Worm (Caenorhabditis elegans): ENCODE measurements around the gene rpl-10.

rpl-10 gene

DNA sequence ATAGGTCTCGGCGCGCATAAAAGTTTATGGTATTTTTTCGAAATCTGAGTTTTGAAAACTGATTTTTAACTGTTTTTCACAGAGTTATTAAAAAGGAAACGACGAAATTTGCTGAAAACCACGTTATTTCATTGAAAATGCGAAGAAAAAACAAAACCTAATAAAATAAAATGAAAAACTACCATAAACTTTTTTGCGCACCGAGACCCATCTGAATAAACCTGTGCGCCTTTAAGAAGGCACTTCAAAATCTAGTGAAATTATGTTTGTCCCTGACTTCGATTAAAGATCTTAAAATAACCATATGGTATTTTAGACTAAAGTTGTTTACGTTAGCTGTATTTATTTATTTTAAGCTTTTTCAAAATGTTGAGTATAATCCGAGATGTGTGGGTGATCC, 15.9 kb upstream of the rpl-10 start:
- TF ChIP-seq F37B4.10 (GFP tag; IDR thresholded peaks at IDR 0.05) (no peak), Y56A3A.18 (GFP tag; IDR thresholded peaks at IDR 0.05) (no peak), somi-1 (GFP tag; optimal IDR thresholded peaks at IDR 0.05) (no peak), zim-3 (tag; optimal IDR thresholded peaks at IDR 0.05) (no peak), ztf-28 (GFP tag; IDR thresholded peaks at IDR 0.05) (no peak), bed-1 (GFP tag; IDR thresholded peaks at IDR 0.05) (no peak), xnd-1 (tag; optimal IDR thresholded peaks at IDR 0.05) (peak; percentile 55), snpc-4 (GFP tag; optimal IDR thresholded peaks at IDR 0.05) (no peak), snpc-4 (tag; optimal IDR thresholded peaks at IDR 0.05) (no peak), nhr-179 (tag; optimal IDR thresholded peaks at IDR 0.05) (no peak), T07F8.4 (tag; optimal IDR thresholded peaks at IDR 0.05) (no peak), F33H1.4 (GFP tag; IDR thresholded peaks at IDR 0.05) (peak; percentile 63), F49E8.2 (tag; optimal IDR thresholded peaks at IDR 0.05; ENCODE audit: insufficient read depth) (no peak), mel-28 (tag; optimal IDR thresholded peaks at IDR 0.05; ENCODE audit: borderline replicate concordance) (no peak), nhr-27 (tag; optimal IDR thresholded peaks at IDR 0.05) (no peak), hmg-1.2 (GFP tag; IDR thresholded peaks at IDR 0.05) (no peak), snpc-1.1 (tag; optimal IDR thresholded peaks at IDR 0.05; ENCODE audit: insufficient read depth) (no peak), lsl-1 (GFP tag; optimal IDR thresholded peaks at IDR 0.05) (peak; percentile 70), unc-62 (GFP tag; optimal IDR thresholded peaks at IDR 0.05) (no peak), ceh-91 (GFP tag; IDR thresholded peaks at IDR 0.05) (no peak), Y53G8AR.9 (GFP tag; conservative IDR thresholded peaks at IDR 0.05) (no peak)

DNA sequence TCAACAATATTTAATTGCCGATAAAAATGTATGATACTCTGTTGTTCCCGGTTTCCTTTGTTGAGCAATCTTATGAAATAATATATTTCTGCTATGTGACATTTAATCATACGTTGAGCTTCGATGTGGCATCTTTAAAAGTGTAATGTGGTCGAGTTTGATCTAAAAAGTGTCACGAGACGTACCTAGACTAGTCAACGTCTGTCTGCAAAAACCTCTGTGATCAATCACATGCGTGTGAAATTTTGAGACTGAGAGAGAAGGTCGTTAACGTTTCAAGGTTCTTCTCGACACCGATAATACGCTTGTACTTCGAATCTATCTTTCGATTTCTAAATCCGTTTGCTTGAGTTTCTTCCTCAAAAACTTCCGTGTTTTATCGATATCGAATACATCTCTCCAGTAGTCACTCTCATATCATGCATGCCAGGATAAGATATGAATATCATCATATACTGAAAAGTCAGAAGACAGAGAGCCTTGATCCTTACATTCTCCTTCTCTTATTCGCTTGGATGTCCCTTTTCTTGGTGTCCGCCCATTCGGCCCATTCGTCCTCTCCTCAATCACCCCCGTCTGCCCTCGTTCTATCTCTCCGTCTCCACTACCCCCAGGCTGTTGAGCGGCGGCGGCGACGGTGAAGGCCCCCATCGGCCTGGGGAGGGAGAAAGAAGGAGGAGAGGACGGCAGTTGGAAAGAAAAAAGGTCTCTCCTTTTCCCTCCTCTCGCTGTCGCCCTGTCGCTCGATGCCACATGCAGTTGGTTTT, 15.2 kb upstream of the rpl-10 start:
- TF ChIP-seq attf-5 (GFP tag; optimal IDR thresholded peaks at IDR 0.05) (peak; percentile 36), lsl-1 (GFP tag; optimal IDR thresholded peaks at IDR 0.05) (no peak), hmg-1.2 (GFP tag; IDR thresholded peaks at IDR 0.05) (0 out of 2 replicates have a peak, but pooled peaks have one; percentile 10), attf-3 (GFP tag; conservative IDR thresholded peaks at IDR 0.05) (no peak), sdz-38 (tag; optimal IDR thresholded peaks at IDR 0.05) (no peak), cebp-1 (GFP tag; IDR thresholded peaks at IDR 0.05) (peak; percentile 95), cebp-1 (tag; optimal IDR thresholded peaks at IDR 0.05) (peak; percentile 93), F37B4.10 (GFP tag; IDR thresholded peaks at IDR 0.05) (0 out of 2 replicates have a peak, but pooled peaks have one; percentile 28), mcd-1 (GFP tag; IDR thresholded peaks at IDR 0.05) (peak; percentile 38; the same call in 1 of the 2 replicates), ztf-25 (GFP tag; IDR thresholded peaks at IDR 0.05) (no peak), madf-8 (GFP tag; conservative IDR thresholded peaks at IDR 0.05) (no peak), let-526 (GFP tag; IDR thresholded peaks at IDR 0.05) (peak; percentile 50; the same call in 1 of the 2 replicates), madf-10 (tag; optimal IDR thresholded peaks at IDR 0.05) (peak; percentile 6), zfh-2 (GFP tag; conservative IDR thresholded peaks at IDR 0.05) (peak; percentile 99), ceh-27 (GFP tag; optimal IDR thresholded peaks at IDR 0.05) (peak; percentile 25), Y67H2A.10 (GFP tag; conservative IDR thresholded peaks at IDR 0.05) (no peak), egrh-3 (GFP tag; IDR thresholded peaks at IDR 0.05) (peak; percentile 90), nhr-80 (tag; optimal IDR thresholded peaks at IDR 0.05) (peak; percentile 37), fkh-3 (tag; optimal IDR thresholded peaks at IDR 0.05) (no peak), tbp1 (GFP tag; optimal IDR thresholded peaks at IDR 0.05) (peak; percentile 11), aptf-3 (GFP tag; IDR thresholded peaks at IDR 0.05) (0 out of 2 replicates have a peak, but pooled peaks have one; percentile 40), pbrm-1 (GFP tag; IDR thresholded peaks at IDR 0.05) (no peak), lin-54 (GFP tag; optimal IDR thresholded peaks at IDR 0.05) (peak; percentile 6), repo-1 (tag; optimal IDR thresholded peaks at IDR 0.05) (peak; percentile 28), rcor-1 (GFP tag; IDR thresholded peaks at IDR 0.05) (0 out of 2 replicates have a peak, but pooled peaks have one; percentile 12), die-1 (tag; optimal IDR thresholded peaks at IDR 0.05) (no peak), F52B5.7 (tag; optimal IDR thresholded peaks at IDR 0.05) (peak; percentile 72), ceh-40 (GFP tag; IDR thresholded peaks at IDR 0.05) (peak; percentile 55; the same call in 1 of the 2 replicates), athp-1 (tag; optimal IDR thresholded peaks at IDR 0.05) (no peak), nhr-27 (tag; optimal IDR thresholded peaks at IDR 0.05) (no peak)
